Worm (Caenorhabditis elegans): ENCODE results near the gene T12A2.21.

The T12A2.21 gene

ce11 chrIII:6215476-6215875 lies 21.1 kb downstream of the T12A2.21 start, which contains the start of gene C23G10.11:
TSS of gene C23G10.11 (minus strand) at chrIII:6215576.
- TF ChIP-seq ceh-82 (tag; optimal IDR thresholded peaks at IDR 0.05) (no peak), fkh-10 (GFP tag; optimal IDR thresholded peaks at IDR 0.05) (no peak), tbx-2 (tag; optimal IDR thresholded peaks at IDR 0.05) (no peak), lin-39 (tag; optimal IDR thresholded peaks at IDR 0.05) (no peak), elt-1 (tag; optimal IDR thresholded peaks at IDR 0.05) (no peak), nfya-1 (tag; optimal IDR thresholded peaks at IDR 0.05; ENCODE audit: insufficient read depth) (no peak), lin-15B (tag; optimal IDR thresholded peaks at IDR 0.05) (no peak), daf-12 (tag; optimal IDR thresholded peaks at IDR 0.05) (no peak), jun-1 (tag; optimal IDR thresholded peaks at IDR 0.05) (no peak), sea-2 (GFP tag; optimal IDR thresholded peaks at IDR 0.05) (no peak), eor-1 (tag; optimal IDR thresholded peaks at IDR 0.05) (no peak), snpc-4 (tag; optimal IDR thresholded peaks at IDR 0.05) (no peak)

- TF ChIP-seq nhr-11 (tag; optimal IDR thresholded peaks at IDR 0.05), result no peak
- TF ChIP-seq lsy-12 (tag; optimal IDR thresholded peaks at IDR 0.05), result no peak
- no peak for TF ChIP-seq elt-3 (tag; optimal IDR thresholded peaks at IDR 0.05)
- TF ChIP-seq ama-1 (optimal IDR thresholded peaks at IDR 0.05), result no peak
- no peak for TF ChIP-seq nhr-77 (tag; optimal IDR thresholded peaks at IDR 0.05)
- no peak for TF ChIP-seq fkh-10 (GFP tag; optimal IDR thresholded peaks at IDR 0.05)
- TF ChIP-seq nhr-67 (tag; optimal IDR thresholded peaks at IDR 0.05), result no peak
- no peak for TF ChIP-seq lin-39 (tag; optimal IDR thresholded peaks at IDR 0.05)
- TF ChIP-seq nhr-12 (tag; optimal IDR thresholded peaks at IDR 0.05), result no peak
- TF ChIP-seq elt-1 (tag; optimal IDR thresholded peaks at IDR 0.05), result no peak
Measured at ce11 chrIII:6213915-6214314, 22.6 kb downstream of the T12A2.21 start, which contains the start of gene C23G10.10. TSS of gene C23G10.10 (minus strand) at chrIII:6214015.

DNA sequence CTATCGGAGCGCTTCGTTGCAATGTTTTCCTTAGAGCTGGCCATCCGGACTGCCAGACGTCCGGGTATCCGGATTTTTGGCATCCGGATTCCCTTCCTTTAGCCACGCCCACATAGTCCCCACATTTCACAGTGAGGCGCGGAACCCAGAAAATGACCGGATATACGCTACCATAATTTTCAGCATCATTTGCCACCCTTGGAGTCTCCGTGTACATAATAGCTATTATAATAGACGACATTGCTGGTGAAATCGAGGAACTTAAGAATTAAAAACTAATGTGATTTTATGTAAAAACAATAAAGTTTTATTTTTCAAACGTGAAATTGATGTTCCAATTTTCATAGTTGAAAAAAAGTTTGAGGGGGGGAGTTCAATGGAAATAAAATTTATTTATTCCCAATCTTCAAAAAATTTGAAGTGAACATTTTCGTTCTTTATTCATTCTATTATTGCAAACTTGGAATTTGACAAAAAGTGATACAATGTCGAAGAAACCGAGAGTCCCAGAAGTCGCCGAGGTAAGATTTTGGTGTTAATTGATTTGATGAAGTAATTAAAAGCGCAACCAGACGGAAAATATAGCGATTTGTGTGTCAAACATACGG lies 26.2 kb downstream of the T12A2.21 start:
- no peak for TF ChIP-seq elt-2 (tag; optimal IDR thresholded peaks at IDR 0.05)
- TF ChIP-seq ZK546.5 (tag; optimal IDR thresholded peaks at IDR 0.05), result no peak
- no peak for TF ChIP-seq nhr-11 (tag; optimal IDR thresholded peaks at IDR 0.05)
- no peak for TF ChIP-seq pha-4 (tag; optimal IDR thresholded peaks at IDR 0.05)
- no peak for TF ChIP-seq ceh-28 (tag; optimal IDR thresholded peaks at IDR 0.05)
- no peak for TF ChIP-seq daf-12 (tag; optimal IDR thresholded peaks at IDR 0.05)
- TF ChIP-seq R02D3.7 (tag; optimal IDR thresholded peaks at IDR 0.05), result no peak
- TF ChIP-seq unc-62 (GFP tag; optimal IDR thresholded peaks at IDR 0.05), result no peak
- no peak for TF ChIP-seq pqm-1 (tag; optimal IDR thresholded peaks at IDR 0.05)
- TF ChIP-seq eor-1 (tag; optimal IDR thresholded peaks at IDR 0.05), result no peak
- no peak for TF ChIP-seq egl-27 (tag; optimal IDR thresholded peaks at IDR 0.05)
- TF ChIP-seq nhr-43 (tag; optimal IDR thresholded peaks at IDR 0.05; ENCODE audit: poor library complexity, severe bottlenecking), result no peak
- TF ChIP-seq lsy-12 (tag; optimal IDR thresholded peaks at IDR 0.05), result no peak
- TF ChIP-seq zag-1 (tag; optimal IDR thresholded peaks at IDR 0.05), result no peak
- TF ChIP-seq mml-1 (tag; optimal IDR thresholded peaks at IDR 0.05), result no peak
- TF ChIP-seq nhr-28 (tag; optimal IDR thresholded peaks at IDR 0.05), result no peak
- TF ChIP-seq nhr-76 (tag; optimal IDR thresholded peaks at IDR 0.05), result no peak
- TF ChIP-seq ceh-16 (tag; optimal IDR thresholded peaks at IDR 0.05), result no peak

DNA sequence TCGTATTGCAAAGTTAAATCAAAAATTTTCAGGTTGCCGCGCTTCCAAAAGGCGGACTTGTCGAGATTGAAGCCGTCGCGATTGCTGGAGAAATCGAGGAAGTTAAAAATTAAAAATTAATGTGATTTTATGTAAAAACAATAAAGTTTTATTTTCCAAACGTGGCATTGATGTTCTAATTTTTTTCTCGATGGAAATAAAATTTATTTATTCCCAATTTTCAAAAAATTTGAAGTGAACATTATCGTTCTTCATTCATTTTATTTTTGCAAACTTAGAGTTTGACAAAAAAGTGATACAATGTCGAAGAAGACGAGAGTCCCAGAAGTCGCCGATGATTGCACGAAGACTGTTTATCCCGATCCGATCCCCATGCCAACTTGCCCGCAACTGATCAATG lies 27.6 kb downstream of the T12A2.21 start, which contains the start of gene C23G10.1:
C23G10.1 (plus strand) TSS at position 301 of the 400 bp plus-strand sequence.
- TF ChIP-seq ama-1 (optimal IDR thresholded peaks at IDR 0.05) (no peak), nhr-28 (tag; optimal IDR thresholded peaks at IDR 0.05) (no peak), zag-1 (tag; optimal IDR thresholded peaks at IDR 0.05) (no peak), lin-15B (tag; optimal IDR thresholded peaks at IDR 0.05) (no peak), jun-1 (tag; optimal IDR thresholded peaks at IDR 0.05) (no peak), lin-39 (tag; optimal IDR thresholded peaks at IDR 0.05) (no peak), sea-2 (GFP tag; optimal IDR thresholded peaks at IDR 0.05) (no peak), ceh-28 (tag; optimal IDR thresholded peaks at IDR 0.05) (no peak), mdl-1 (tag; optimal IDR thresholded peaks at IDR 0.05) (no peak), daf-12 (tag; optimal IDR thresholded peaks at IDR 0.05) (no peak), nhr-76 (tag; optimal IDR thresholded peaks at IDR 0.05) (no peak), elt-3 (tag; optimal IDR thresholded peaks at IDR 0.05) (no peak), nhr-11 (tag; optimal IDR thresholded peaks at IDR 0.05) (no peak), nhr-237 (tag; optimal IDR thresholded peaks at IDR 0.05) (no peak), aly-2 (tag; optimal IDR thresholded peaks at IDR 0.05) (no peak), R02D3.7 (tag; optimal IDR thresholded peaks at IDR 0.05) (no peak), hmg-11 (tag; optimal IDR thresholded peaks at IDR 0.05) (no peak), nfya-1 (tag; optimal IDR thresholded peaks at IDR 0.05; ENCODE audit: insufficient read depth) (no peak)
